Worm (Caenorhabditis elegans): ENCODE results near the gene Y79H2A.12.

ce11 chrIII:11991654-11992292, 36.9 kb downstream of the Y79H2A.12 start:
- no peak for TF ChIP-seq him-1 (tag; optimal IDR thresholded peaks at IDR 0.05)
- no peak for TF ChIP-seq dao-5 (tag; optimal IDR thresholded peaks at IDR 0.05)
